Worm (Caenorhabditis elegans) whole organism, L3 larva: ENCODE measurements around the gene fbxb-5.

Experiments used
- R02D3.7 ChIP-seq: fragments of 150-350 bp; optimal IDR thresholded peaks from 2 replicates; lab custom pipeline; 2014; ENCODE audit warnings: missing biosample characterization, missing genetic modification characterization
- ZK546.5 ChIP-seq: sonication (generic microtip); optimal IDR thresholded peaks from 2 replicates; lab custom pipeline; 2017; ENCODE audit warnings: missing biosample characterization, missing genetic modification characterization
- aly-2 ChIP-seq: fragments of 150-350 bp; optimal IDR thresholded peaks from 2 replicates; lab custom pipeline; 2014; ENCODE audit warnings: missing biosample characterization, missing genetic modification characterization
- ceh-28 ChIP-seq: fragments of 150-350 bp; optimal IDR thresholded peaks from 2 replicates; lab custom pipeline; 2014; ENCODE audit warnings: missing biosample characterization, missing genetic modification reagents, missing genetic modification characterization
- ceh-82 ChIP-seq: fragments of 150-350 bp; optimal IDR thresholded peaks from 2 replicates; lab custom pipeline; 2014; ENCODE audit warnings: missing biosample characterization, missing genetic modification characterization
- ceh-9 ChIP-seq: sonication (generic microtip); optimal IDR thresholded peaks from 2 replicates; lab custom pipeline; 2018; ENCODE audit warnings: missing biosample characterization, missing genetic modification characterization
- egl-27 ChIP-seq: sonication (generic microtip); optimal IDR thresholded peaks from 4 replicates; lab custom pipeline; 2017; ENCODE audit warnings: missing biosample characterization, missing genetic modification reagents, missing genetic modification characterization
- egl-5 ChIP-seq: fragments of 150-350 bp; optimal IDR thresholded peaks from 2 replicates; lab custom pipeline; 2017; ENCODE audit warnings: missing biosample characterization, missing genetic modification reagents, missing genetic modification characterization, inconsistent platforms
- elt-1 ChIP-seq: fragments of 150-350 bp; optimal IDR thresholded peaks from 2 replicates; lab custom pipeline; 2014; ENCODE audit warnings: missing biosample characterization, missing genetic modification characterization
- elt-3 ChIP-seq, 3 experiments: fragments of 150-350 bp in 1 of 3; sonication (generic microtip) in 2 of 3; optimal IDR thresholded peaks; 2 replicates in 2 of 3; 4 replicates in 1 of 3; lab custom pipeline; 2014 to 2017; ENCODE audit warnings: missing biosample characterization in 3 of 3, missing genetic modification characterization in 3 of 3
- eor-1 ChIP-seq, 2 experiments: fragments of 150-350 bp; optimal IDR thresholded peaks; 2 replicates each; lab custom pipeline; 2014 to 2018; ENCODE audit warnings: missing biosample characterization in 2 of 2, missing genetic modification characterization in 2 of 2
- fkh-2 ChIP-seq: fragments of 150-350 bp; optimal IDR thresholded peaks from 2 replicates; lab custom pipeline; 2014; ENCODE audit warnings: missing biosample characterization, missing genetic modification reagents, missing genetic modification characterization
- fos-1 ChIP-seq: fragments of 150-350 bp; optimal IDR thresholded peaks from 2 replicates; lab custom pipeline; 2014; ENCODE audit warnings: missing biosample characterization, missing genetic modification characterization
- hmg-11 ChIP-seq: sonication (generic microtip); optimal IDR thresholded peaks from 2 replicates; lab custom pipeline; 2016; ENCODE audit warnings: missing genetic modification characterization, missing compliant biosample characterization
- jun-1 ChIP-seq: fragments of 150-350 bp; optimal IDR thresholded peaks from 2 replicates; lab custom pipeline; 2014; ENCODE audit warnings: missing biosample characterization, missing genetic modification reagents, missing genetic modification characterization
- lin-15B ChIP-seq: fragments of 150-350 bp; optimal IDR thresholded peaks from 2 replicates; lab custom pipeline; 2014; ENCODE audit warnings: missing biosample characterization, missing genetic modification characterization
- lin-39 ChIP-seq: fragments of 150-350 bp; optimal IDR thresholded peaks from 2 replicates; lab custom pipeline; 2018; ENCODE audit warnings: missing biosample characterization, missing genetic modification reagents, missing genetic modification characterization
- lsy-12 ChIP-seq: sonication (generic microtip); optimal IDR thresholded peaks from 2 replicates; lab custom pipeline; 2016; ENCODE audit warnings: mild to moderate bottlenecking, missing genetic modification characterization, missing compliant biosample characterization
- mdl-1 ChIP-seq: fragments of 150-350 bp; optimal IDR thresholded peaks from 2 replicates; lab custom pipeline; 2014; ENCODE audit warnings: missing biosample characterization, missing genetic modification characterization
- mml-1 ChIP-seq: fragments of 150-350 bp; sonication (generic microtip); optimal IDR thresholded peaks from 3 replicates; lab custom pipeline; 2014; ENCODE audit warnings: missing biosample characterization, missing genetic modification characterization
- nfya-1 ChIP-seq: sonication (generic microtip); optimal IDR thresholded peaks from 2 replicates; lab custom pipeline; 2017; ENCODE audit warnings: missing genetic modification characterization, mild to moderate bottlenecking, missing compliant biosample characterization, antibody characterized with exemption, moderate library complexity; ENCODE audit not compliant: insufficient read depth
- nhr-12 ChIP-seq: fragments of 150-350 bp; optimal IDR thresholded peaks from 2 replicates; lab custom pipeline; 2014; ENCODE audit warnings: missing biosample characterization, missing genetic modification characterization
- nhr-23 ChIP-seq: fragments of 150-350 bp; optimal IDR thresholded peaks from 2 replicates; lab custom pipeline; 2014; ENCODE audit warnings: missing biosample characterization, missing genetic modification reagents, missing genetic modification characterization
- nhr-237 ChIP-seq: fragments of 150-350 bp; optimal IDR thresholded peaks from 2 replicates; lab custom pipeline; 2014; ENCODE audit warnings: missing biosample characterization, missing genetic modification characterization
- nhr-43 ChIP-seq: sonication (generic microtip); optimal IDR thresholded peaks from 2 replicates; lab custom pipeline; 2016; ENCODE audit warnings: mild to moderate bottlenecking, missing genetic modification characterization, missing compliant biosample characterization; ENCODE audit not compliant: poor library complexity, severe bottlenecking
- nhr-67 ChIP-seq: fragments of 150-350 bp; optimal IDR thresholded peaks from 2 replicates; lab custom pipeline; 2014; ENCODE audit warnings: missing biosample characterization, missing genetic modification characterization
- nhr-76 ChIP-seq: fragments of 150-350 bp; sonication (generic microtip); optimal IDR thresholded peaks from 5 replicates; lab custom pipeline; 2014; ENCODE audit warnings: missing biosample characterization, missing genetic modification characterization
- nhr-77 ChIP-seq: fragments of 150-350 bp; optimal IDR thresholded peaks from 2 replicates; lab custom pipeline; 2014; ENCODE audit warnings: missing biosample characterization, missing genetic modification characterization
- pha-4 ChIP-seq: fragments of 150-350 bp; optimal IDR thresholded peaks from 2 replicates; lab custom pipeline; 2014; ENCODE audit warnings: missing biosample characterization, missing genetic modification reagents, missing genetic modification characterization
- pqm-1 ChIP-seq: fragments of 150-350 bp; optimal IDR thresholded peaks from 2 replicates; lab custom pipeline; 2017; ENCODE audit warnings: missing biosample characterization, missing genetic modification characterization, inconsistent platforms
- sea-2 ChIP-seq: fragments of 150-350 bp; sonication (generic microtip); optimal IDR thresholded peaks from 4 replicates; lab custom pipeline; 2014; ENCODE audit warnings: missing biosample characterization, missing genetic modification reagents, missing genetic modification characterization
- skn-1 ChIP-seq: fragments of 150-350 bp; optimal IDR thresholded peaks from 2 replicates; lab custom pipeline; 2014; ENCODE audit warnings: missing biosample characterization, missing genetic modification characterization
- snpc-4 ChIP-seq: fragments of 150-350 bp; optimal IDR thresholded peaks from 2 replicates; lab custom pipeline; 2014; ENCODE audit warnings: missing biosample characterization, missing genetic modification characterization
- tbx-2 ChIP-seq: sonication (generic microtip); optimal IDR thresholded peaks from 2 replicates; lab custom pipeline; 2016; ENCODE audit warnings: mild to moderate bottlenecking, missing genetic modification characterization, missing compliant biosample characterization
- unc-62 ChIP-seq: fragments of 150-350 bp; sonication (generic microtip); optimal IDR thresholded peaks from 4 replicates; lab custom pipeline; 2014; ENCODE audit warnings: missing biosample characterization, missing genetic modification reagents, missing genetic modification characterization
- zag-1 ChIP-seq: fragments of 150-350 bp; optimal IDR thresholded peaks from 2 replicates; lab custom pipeline; 2014; ENCODE audit warnings: missing biosample characterization, missing genetic modification characterization
- ztf-4 ChIP-seq: fragments of 150-350 bp; optimal IDR thresholded peaks from 2 replicates; lab custom pipeline; 2014; ENCODE audit warnings: missing biosample characterization, missing genetic modification characterization

The fbxb-5 gene

ce11 chrII:1709959-1710358 lies 12.3 kb downstream of the fbxb-5 start, which contains the start of gene fbxa-184:
TSS of gene fbxa-184 (plus strand) at chrII:1710259.
- TF ChIP-seq eor-1 (tag; optimal IDR thresholded peaks at IDR 0.05; lab: Kevin White, UChicago) (no peak), ZK546.5 (tag; lab: Kevin White, UChicago) (no peak), nhr-12 (no peak), ceh-9 (no peak), snpc-4 (tag; lab: Kevin White, UChicago) (no peak), unc-62 (GFP tag; lab: Kevin White, UChicago) (no peak), nfya-1 (tag; lab: Kevin White, UChicago) (no peak), nhr-77 (tag; lab: Kevin White, UChicago) (no peak), nhr-67 (tag; lab: Kevin White, UChicago) (no peak), skn-1 (tag; lab: Kevin White, UChicago) (no peak), lsy-12 (tag; lab: Kevin White, UChicago) (no peak)
- TF ChIP-seq, all 47 proteins: peak for 0

- TF ChIP-seq mdl-1, result no peak
- TF ChIP-seq, all 47 proteins: peak for 0
These were observed 15.9 kb downstream of the fbxb-5 start, which contains the start of gene sdz-18 for ce11 chrII:1706385-1706784. TSS of gene sdz-18 (minus strand) at chrII:1706485.

- TF ChIP-seq egl-27 (tag; lab: Kevin White, UChicago) (no peak), nhr-237 (tag; lab: Kevin White, UChicago) (no peak), fkh-2 (no peak)
These were observed 18.9 kb downstream of the fbxb-5 start, which contains the start of gene fbxb-47 for ce11 chrII:1703363-1703762. TSS of gene fbxb-47 (minus strand) at chrII:1703463.

- TF ChIP-seq mml-1 (tag; lab: Kevin White, UChicago), result no peak
- no peak for TF ChIP-seq elt-1 (tag; lab: Kevin White, UChicago)
- TF ChIP-seq fkh-2, result no peak
- no peak for TF ChIP-seq snpc-4 (tag; lab: Kevin White, UChicago)
- TF ChIP-seq pqm-1 (tag; lab: Kevin White, UChicago), result no peak
- no peak for TF ChIP-seq eor-1 (tag; optimal IDR thresholded peaks at IDR 0.05; lab: Kevin White, UChicago)
- no peak for TF ChIP-seq elt-3 (tag; optimal IDR thresholded peaks at IDR 0.05; lab: Kevin White, UChicago)
- no peak for TF ChIP-seq zag-1 (tag; lab: Kevin White, UChicago)
- TF ChIP-seq ceh-28 (tag; lab: Kevin White, UChicago), result no peak
- no peak for TF ChIP-seq lin-39 (tag; lab: Kevin White, UChicago)
- TF ChIP-seq nhr-76 (tag; lab: Kevin White, UChicago), result no peak
- TF ChIP-seq skn-1 (tag; lab: Kevin White, UChicago), result no peak
- TF ChIP-seq lin-15B (tag; lab: Kevin White, UChicago), result no peak
- TF ChIP-seq unc-62 (GFP tag; lab: Kevin White, UChicago), result no peak
- TF ChIP-seq nhr-237 (tag; lab: Kevin White, UChicago), result no peak
- no peak for TF ChIP-seq mdl-1
- TF ChIP-seq sea-2 (GFP tag; lab: Kevin White, UChicago), result no peak
- no peak for TF ChIP-seq R02D3.7
- no peak for TF ChIP-seq egl-5 (tag; lab: Kevin White, UChicago)
- TF ChIP-seq nhr-23, result no peak
These were observed 26.4 kb downstream of the fbxb-5 start, which contains the start of gene F58E1.13 for ce11 chrII:1695861-1696260. TSS of gene F58E1.13 (minus strand) at chrII:1695872.

- no peak for TF ChIP-seq unc-62 (GFP tag; lab: Kevin White, UChicago)
- no peak for TF ChIP-seq nhr-76 (tag; lab: Kevin White, UChicago)
- no peak for TF ChIP-seq aly-2 (tag; lab: Kevin White, UChicago)
- TF ChIP-seq tbx-2, result no peak
- no peak for TF ChIP-seq egl-5 (tag; lab: Kevin White, UChicago)
- no peak for TF ChIP-seq ceh-9
- TF ChIP-seq nhr-23, result no peak
- no peak for TF ChIP-seq hmg-11 (tag; lab: Kevin White, UChicago)
- TF ChIP-seq fos-1 (tag; lab: Kevin White, UChicago), result no peak
- TF ChIP-seq nhr-43 (tag; lab: Kevin White, UChicago), result no peak
- no peak for TF ChIP-seq pqm-1 (tag; lab: Kevin White, UChicago)
- TF ChIP-seq jun-1 (tag; lab: Kevin White, UChicago), result no peak
- no peak for TF ChIP-seq pha-4 (tag; lab: Kevin White, UChicago)
- no peak for TF ChIP-seq mdl-1
- no peak for TF ChIP-seq ztf-4 (tag; lab: Kevin White, UChicago)
- no peak for TF ChIP-seq ceh-82
- no peak for TF ChIP-seq nfya-1 (tag; lab: Kevin White, UChicago)
- TF ChIP-seq, all 47 proteins: peak for 0
These were observed 27.8 kb downstream of the fbxb-5 start, which contains the start of gene fbxc-26 for ce11 chrII:1694530-1694929. TSS of gene fbxc-26 (minus strand) at chrII:1694630.
